Fruit fly (Drosophila melanogaster) whole organism, adult: Measurements from ENCODE around the gene CG16710.

Experiments used
- CG11617 ChIP-seq: fragments of 200-800 bp; sonication (Bioruptor generic); optimal IDR thresholded peaks from 2 replicates; lab custom pipeline; 2017; ENCODE audit warnings: mild to moderate bottlenecking, missing biosample characterization, missing genetic modification reagents, missing genetic modification characterization
- CG12768 ChIP-seq: fragments of 200-800 bp; sonication (Bioruptor generic); optimal IDR thresholded peaks from 2 replicates; lab custom pipeline; 2017; ENCODE audit warnings: missing biosample characterization, missing genetic modification characterization, mild to moderate bottlenecking, moderate library complexity, missing genetic modification reagents
- CG14711 ChIP-seq: fragments of 200-800 bp; sonication (Bioruptor generic); optimal IDR thresholded peaks from 2 replicates; lab custom pipeline; 2018; ENCODE audit warnings: missing biosample characterization, mild to moderate bottlenecking, missing genetic modification characterization, moderate library complexity
- CG1620 ChIP-seq: fragments of 200-800 bp; sonication (Bioruptor generic); optimal IDR thresholded peaks from 2 replicates; lab custom pipeline; 2016; ENCODE audit warnings: missing biosample characterization, missing genetic modification characterization
- CG33017 ChIP-seq: fragments of 200-800 bp; sonication (Bioruptor generic); optimal IDR thresholded peaks from 2 replicates; lab custom pipeline; 2018; ENCODE audit warnings: missing biosample characterization, mild to moderate bottlenecking, missing genetic modification characterization, moderate library complexity
- CG5204 ChIP-seq: fragments of 200-800 bp; sonication (Bioruptor generic); optimal IDR thresholded peaks from 2 replicates; lab custom pipeline; 2016; ENCODE audit warnings: missing biosample characterization, missing genetic modification characterization
- CG7045 ChIP-seq: fragments of 200-800 bp; sonication (Bioruptor generic); optimal IDR thresholded peaks from 2 replicates; lab custom pipeline; 2017; ENCODE audit warnings: missing biosample characterization, mild to moderate bottlenecking, missing genetic modification characterization
- CG7101 ChIP-seq: fragments of 200-800 bp; sonication (Bioruptor generic); optimal IDR thresholded peaks from 2 replicates; lab custom pipeline; 2018; ENCODE audit warnings: missing biosample characterization, mild to moderate bottlenecking, missing genetic modification characterization, moderate library complexity
- Clk ChIP-seq: fragments of 200-800 bp; sonication (Bioruptor generic); optimal IDR thresholded peaks from 2 replicates; lab custom pipeline; 2017; ENCODE audit warnings: missing biosample characterization, missing genetic modification characterization
- Crg-1 ChIP-seq: fragments of 200-800 bp; sonication (Bioruptor generic); optimal IDR thresholded peaks from 2 replicates; lab custom pipeline; 2016; ENCODE audit warnings: missing biosample characterization, missing genetic modification characterization
- Hr96 ChIP-seq: fragments of 200-800 bp; sonication (Bioruptor generic); optimal IDR thresholded peaks from 2 replicates; lab custom pipeline; 2016; ENCODE audit warnings: missing biosample characterization, missing genetic modification characterization
- Mnt ChIP-seq: fragments of 200-800 bp; sonication (Bioruptor generic); optimal IDR thresholded peaks from 2 replicates; lab custom pipeline; 2016; ENCODE audit warnings: missing biosample characterization, mild to moderate bottlenecking, missing genetic modification characterization
- bab1 ChIP-seq: fragments of 200-800 bp; sonication (Bioruptor generic); optimal IDR thresholded peaks from 3 replicates; lab custom pipeline; 2019; ENCODE audit warnings: missing biosample characterization, mild to moderate bottlenecking, missing genetic modification characterization, moderate library complexity
- cic ChIP-seq: fragments of 200-800 bp; sonication (Bioruptor generic); optimal IDR thresholded peaks from 2 replicates; lab custom pipeline; 2017; ENCODE audit warnings: missing biosample characterization, mild to moderate bottlenecking, missing genetic modification characterization, moderate library complexity
- cnc ChIP-seq, 2 experiments: fragments of >200 bp; optimal IDR thresholded peaks; 2 replicates each; lab custom pipeline; 2017
- kay ChIP-seq: fragments of 200-800 bp; sonication (Bioruptor generic); peaks from one replicate; lab custom pipeline; 2016; ENCODE audit warnings: missing biosample characterization, missing genetic modification characterization, borderline replicate concordance
- ovo ChIP-seq: fragments of 200-800 bp; sonication (Bioruptor generic); optimal IDR thresholded peaks from 2 replicates; lab custom pipeline; 2016; ENCODE audit warnings: missing biosample characterization, missing genetic modification characterization
- pad ChIP-seq: fragments of 200-800 bp; sonication (Bioruptor generic); optimal IDR thresholded peaks from 3 replicates; lab custom pipeline; 2017; ENCODE audit warnings: missing biosample characterization, missing genetic modification characterization, mild to moderate bottlenecking, moderate library complexity, missing genetic modification reagents
- tj ChIP-seq: fragments of 200-800 bp; sonication (Bioruptor generic); optimal IDR thresholded peaks from 3 replicates; lab custom pipeline; 2017; ENCODE audit warnings: missing biosample characterization, mild to moderate bottlenecking, missing genetic modification characterization, moderate library complexity
- toe ChIP-seq: fragments of 200-800 bp; sonication (Bioruptor generic); optimal IDR thresholded peaks from 2 replicates; lab custom pipeline; 2016; ENCODE audit warnings: missing biosample characterization, missing genetic modification characterization

CG16710 gene

DNA sequence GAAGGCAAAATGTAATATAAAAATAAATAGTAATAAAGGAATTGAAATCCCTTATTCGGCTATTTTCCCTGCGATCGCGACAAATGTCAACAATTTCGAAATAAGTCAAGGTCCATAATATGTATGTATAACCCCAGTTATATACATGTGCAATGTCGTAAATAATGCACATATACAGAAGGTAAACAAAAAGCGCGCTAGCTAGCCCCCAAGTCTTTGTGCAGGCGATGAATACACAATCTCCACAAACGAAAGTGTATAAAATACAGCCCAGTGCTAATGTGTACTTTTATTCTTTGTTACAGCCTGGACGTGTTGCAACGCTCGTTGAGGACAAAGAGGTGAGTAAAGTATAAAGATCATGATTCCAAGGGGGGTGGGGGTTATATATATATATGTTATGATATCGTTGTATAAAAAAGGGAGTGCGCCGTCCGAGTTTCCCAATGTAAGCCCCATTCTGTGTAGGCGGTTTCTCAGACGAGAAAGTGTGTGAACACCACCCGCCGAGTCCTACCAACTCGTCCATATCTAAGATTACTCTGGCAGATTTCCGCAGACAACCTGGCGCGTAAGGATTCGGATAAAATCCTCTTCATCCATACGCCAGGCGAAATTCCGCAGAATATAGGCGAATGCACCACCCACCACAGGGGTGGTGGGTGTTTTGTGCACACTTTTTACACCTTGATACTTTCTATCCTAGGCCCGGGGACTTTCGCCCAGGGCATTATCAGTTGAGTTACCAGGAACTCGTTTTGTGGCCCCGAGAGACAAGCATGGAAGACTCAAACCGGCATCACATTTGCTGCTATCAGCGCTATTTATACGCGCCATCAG lies 47.5 kb downstream of the CG16710 start:
- TF ChIP-seq pad (GFP tag; lab: Kevin White, UChicago) (peak; percentile 12), Crg-1 (GFP tag; lab: Kevin White, UChicago) (no peak), cic (GFP tag; lab: Kevin White, UChicago) (peak; percentile 82), CG7045 (peak; percentile 10), ovo (GFP tag; lab: Kevin White, UChicago) (no peak), CG33017 (tag; lab: Kevin White, UChicago) (peak; percentile 36), bab1 (peak; percentile 33), CG1620 (no peak), Clk (no peak), tj (GFP tag; lab: Kevin White, UChicago) (peak; percentile 28), cnc (optimal IDR thresholded peaks at IDR 0.05; lab: Kevin White, UChicago) (no peak), CG7101 (no peak), CG12768 (GFP tag; lab: Kevin White, UChicago) (peak; percentile 87), Hr96 (GFP tag; lab: Kevin White, UChicago) (no peak), kay (GFP tag; lab: Kevin White, UChicago) (peak; percentile 18), CG5204 (GFP tag; lab: Kevin White, UChicago) (no peak), Mnt (peak; percentile 5), CG11617 (GFP tag; lab: Kevin White, UChicago) (peak; percentile 13), toe (GFP tag; lab: Kevin White, UChicago) (no peak), CG14711 (tag; lab: Kevin White, UChicago) (no peak)

DNA sequence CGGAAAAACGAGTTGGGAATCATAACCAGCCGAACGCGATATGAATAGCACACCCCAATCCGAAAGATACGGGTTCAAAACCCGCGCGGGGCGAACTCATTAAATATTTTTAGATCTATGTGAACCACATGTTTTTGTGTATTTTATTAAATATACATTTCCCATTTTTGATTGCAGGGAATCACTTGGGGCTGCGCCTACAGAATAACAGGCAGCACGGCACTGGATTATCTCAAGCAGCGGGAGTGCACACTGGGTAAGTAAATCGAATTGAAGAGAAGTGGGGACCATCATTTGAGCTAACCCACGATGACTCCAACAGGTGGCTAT lies 48.1 kb downstream of the CG16710 start:
- TF ChIP-seq Mnt, result no peak
- TF ChIP-seq CG7045, result no peak

- TF ChIP-seq pad (GFP tag; lab: Kevin White, UChicago) (no peak), CG7101 (no peak), CG7045 (no peak), cnc (optimal IDR thresholded peaks at IDR 0.05; lab: Kevin White, UChicago) (peak; percentile 83 to 97), Hr96 (GFP tag; lab: Kevin White, UChicago) (no peak)
Measured at dm6 chr3R:23732533-23732932, 50.2 kb downstream of the CG16710 start.

dm6 chr3R:23732990-23733512 lies 50.7 kb downstream of the CG16710 start, which contains the start of the genes Hmgcr and Rpn9:
Gene Hmgcr (plus strand): TSS chr3R:23733324.
Gene Rpn9 (minus strand): TSS chr3R:23733462.
- peak; percentile 24 for TF ChIP-seq cic (GFP tag; lab: Kevin White, UChicago)
- no peak for TF ChIP-seq CG12768 (GFP tag; lab: Kevin White, UChicago)
- no peak for TF ChIP-seq Hr96 (GFP tag; lab: Kevin White, UChicago)
- TF ChIP-seq CG7045, result no peak
- peak; percentile 38 for TF ChIP-seq CG33017 (tag; lab: Kevin White, UChicago)
- no peak for TF ChIP-seq CG5204 (GFP tag; lab: Kevin White, UChicago)
- TF ChIP-seq Mnt, result peak; percentile 28
- TF ChIP-seq toe (GFP tag; lab: Kevin White, UChicago), result no peak
- no peak for TF ChIP-seq pad (GFP tag; lab: Kevin White, UChicago)
- TF ChIP-seq Crg-1 (GFP tag; lab: Kevin White, UChicago), result peak; percentile 46
- TF ChIP-seq cnc (optimal IDR thresholded peaks at IDR 0.05; lab: Kevin White, UChicago), result no peak
- peak; percentile 99 for TF ChIP-seq kay (GFP tag; lab: Kevin White, UChicago)
- TF ChIP-seq CG7101, result no peak
- no peak for TF ChIP-seq ovo (GFP tag; lab: Kevin White, UChicago)
- TF ChIP-seq CG14711 (tag; lab: Kevin White, UChicago), result peak; percentile 3
- TF ChIP-seq CG1620, result no peak
- no peak for TF ChIP-seq Clk
- peak; percentile 68 for TF ChIP-seq bab1
- peak; percentile 29 for TF ChIP-seq CG11617 (GFP tag; lab: Kevin White, UChicago)
- TF ChIP-seq tj (GFP tag; lab: Kevin White, UChicago), result peak; percentile 29
